Fruit fly (Drosophila melanogaster): ENCODE data around the gene CG9377.

Gene CG9377

DNA sequence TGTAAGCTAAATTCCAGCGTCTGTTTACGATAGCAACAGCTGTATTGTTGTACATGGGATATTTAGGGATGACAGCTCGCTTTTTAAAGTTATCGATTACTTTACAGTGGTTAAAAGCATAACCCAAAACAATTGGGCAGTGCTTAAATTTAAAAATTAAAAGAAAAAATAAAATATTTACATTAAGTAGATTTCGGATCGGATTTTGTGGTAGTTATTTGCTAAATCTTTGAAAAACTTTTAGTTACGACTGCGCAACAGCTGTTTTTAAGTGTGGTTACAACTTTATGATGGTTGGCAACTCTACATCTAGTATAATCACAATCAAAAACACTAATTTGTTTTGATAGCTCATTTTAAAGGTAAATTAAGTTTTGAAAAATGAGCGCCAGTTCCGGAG is 25.9 kb upstream of the CG9377 start, which contains the start of the genes Ing5 and CG7099 (continued):
- TF ChIP-seq CG10366 (GFP tag; IDR thresholded peaks at IDR 0.05) (peak; percentile 97), D19B (GFP tag; optimal IDR thresholded peaks at IDR 0.05) (peak; percentile 83), CG17385 (GFP tag; optimal IDR thresholded peaks at IDR 0.05) (peak; percentile 88), hth (optimal IDR thresholded peaks at IDR 0.05) (no peak), ham (GFP tag; IDR thresholded peaks at IDR 0.05) (peak; percentile 77; the same call in 1 of the 2 replicates), gce (GFP tag; IDR thresholded peaks at IDR 0.05) (peak; percentile 90), H2.0 (GFP tag; IDR thresholded peaks at IDR 0.05) (peak; percentile 96), Ravus (GFP tag; IDR thresholded peaks at IDR 0.05) (peak; percentile 92), CG13775 (GFP tag; optimal IDR thresholded peaks at IDR 0.05) (peak; percentile 97), CG43689 (GFP tag; IDR thresholded peaks at IDR 0.05) (peak; percentile 91), CG2678 (tag; optimal IDR thresholded peaks at IDR 0.05) (peak; percentile 96), sens-2 (GFP tag; IDR thresholded peaks at IDR 0.05) (peak; percentile 92), nau (GFP tag; optimal IDR thresholded peaks at IDR 0.05) (no peak), CG10209 (GFP tag; optimal IDR thresholded peaks at IDR 0.05) (peak; percentile 95), btn (GFP tag; optimal IDR thresholded peaks at IDR 0.05) (peak; percentile 61), amos (GFP tag; IDR thresholded peaks at IDR 0.05; ENCODE audit: partially characterized antibody) (peak; percentile 56), CoRest (tag; optimal IDR thresholded peaks at IDR 0.05) (peak; percentile 98), Dad (GFP tag; optimal IDR thresholded peaks at IDR 0.05) (peak; percentile 93), maf-S (GFP tag; optimal IDR thresholded peaks at IDR 0.05) (peak; percentile 91), schlank (tag; optimal IDR thresholded peaks at IDR 0.05) (peak; percentile 80), Myb (GFP tag; optimal IDR thresholded peaks at IDR 0.05) (peak; percentile 64), CG6689 (GFP tag; IDR thresholded peaks at IDR 0.05) (peak; percentile 96), fd102C (GFP tag; optimal IDR thresholded peaks at IDR 0.05) (peak; percentile 74), wek (GFP tag; optimal IDR thresholded peaks at IDR 0.05) (peak; percentile 74), gem (tag; optimal IDR thresholded peaks at IDR 0.05) (peak; percentile 99), CG7271 (tag; optimal IDR thresholded peaks at IDR 0.05) (peak; percentile 89), Trl (optimal IDR thresholded peaks at IDR 0.05) (no peak), Trl (GFP tag; optimal IDR thresholded peaks at IDR 0.05) (peak; percentile 91), Blimp-1 (GFP tag; optimal IDR thresholded peaks at IDR 0.05) (peak; percentile 94), jumu (GFP tag; optimal IDR thresholded peaks at IDR 0.05) (peak; percentile 81), ac (GFP tag; optimal IDR thresholded peaks at IDR 0.05) (peak; percentile 82), CG31441 (GFP tag; IDR thresholded peaks at IDR 0.05) (peak; percentile 98), gsb-n (tag; optimal IDR thresholded peaks at IDR 0.05) (peak; percentile 94), CG17361 (GFP tag; IDR thresholded peaks at IDR 0.05) (peak; percentile 97), cwo (GFP tag; optimal IDR thresholded peaks at IDR 0.05) (peak; percentile 90), CG31224 (GFP tag; IDR thresholded peaks at IDR 0.05) (peak; percentile 93), CG9437 (GFP tag; optimal IDR thresholded peaks at IDR 0.05) (peak; percentile 86), sisA (GFP tag; IDR thresholded peaks at IDR 0.05) (peak; percentile 97), ara (GFP tag; IDR thresholded peaks at IDR 0.05) (peak; percentile 96), CkIIα-i1 (GFP tag; IDR thresholded peaks at IDR 0.05) (peak; percentile 73; the same call in 1 of the 2 replicates), CG3163 (GFP tag; optimal IDR thresholded peaks at IDR 0.05) (peak; percentile 61), CG2120 (GFP tag; optimal IDR thresholded peaks at IDR 0.05) (peak; percentile 97), crp (GFP tag; optimal IDR thresholded peaks at IDR 0.05) (peak; percentile 70 to 88), seq (GFP tag; IDR thresholded peaks at IDR 0.05) (peak; percentile 92), fu2 (GFP tag; optimal IDR thresholded peaks at IDR 0.05) (peak; percentile 82), CG7745 (tag; optimal IDR thresholded peaks at IDR 0.05) (peak; percentile 54), mam (GFP tag; optimal IDR thresholded peaks at IDR 0.05) (peak; percentile 94), NC2α (GFP tag; optimal IDR thresholded peaks at IDR 0.05) (peak; percentile 70), CG8281 (tag; optimal IDR thresholded peaks at IDR 0.05) (peak; percentile 85), zfh2 (GFP tag; optimal IDR thresholded peaks at IDR 0.05) (peak; percentile 95), HLH54F (GFP tag; optimal IDR thresholded peaks at IDR 0.05) (peak; percentile 92), ftz-f1 (GFP tag; optimal IDR thresholded peaks at IDR 0.05) (peak; percentile 18)

All from whole organism, embryonic.